Worm (Caenorhabditis elegans) whole organism, early embryonic: Measurements from ENCODE around the gene T07F8.1.

Experiments
- B0310.2 ChIP-seq: sonication (generic microtip); optimal IDR thresholded peaks from 2 replicates; lab custom pipeline; 2016; ENCODE audit warnings: mild to moderate bottlenecking, missing genetic modification characterization, missing compliant biosample characterization
- F13C5.2 ChIP-seq: sonication (generic microtip); optimal IDR thresholded peaks from 2 replicates; lab custom pipeline; 2017; ENCODE audit warnings: mild to moderate bottlenecking, missing genetic modification characterization, inconsistent platforms, missing compliant biosample characterization
- aly-1 ChIP-seq: sonication (generic microtip); optimal IDR thresholded peaks from 2 replicates; lab custom pipeline; 2016; ENCODE audit warnings: missing genetic modification characterization, missing compliant biosample characterization
- ama-1 ChIP-seq: fragments of 150-350 bp; optimal IDR thresholded peaks from 2 replicates; lab custom pipeline; 2014
- ceh-13 ChIP-seq: fragments of 200-800 bp; sonication (Bioruptor generic); optimal IDR thresholded peaks from 2 replicates; lab custom pipeline; 2018; ENCODE audit warnings: mild to moderate bottlenecking, missing genetic modification characterization, missing compliant biosample characterization
- ceh-36 ChIP-seq: sonication (generic microtip); optimal IDR thresholded peaks from 2 replicates; lab custom pipeline; 2016; ENCODE audit warnings: missing genetic modification characterization, inconsistent platforms, missing compliant biosample characterization
- ets-7 ChIP-seq: sonication (generic microtip); optimal IDR thresholded peaks from 2 replicates; lab custom pipeline; 2016; ENCODE audit warnings: missing genotype, missing genetic modification characterization, missing compliant biosample characterization
- flt-1 ChIP-seq: fragments of 200-800 bp; sonication (Bioruptor generic); IDR thresholded peaks from 2 replicates; pipeline ENCODE4 v1.3.6; 2022; ENCODE audit warnings: missing genetic modification characterization, missing compliant biosample characterization
- hmbx-1 ChIP-seq: sonication (generic microtip); optimal IDR thresholded peaks from 2 replicates; lab custom pipeline; 2016; ENCODE audit warnings: mild to moderate bottlenecking, missing genetic modification characterization, missing compliant biosample characterization
- hmg-4 ChIP-seq: fragments of 200-800 bp; sonication (Bioruptor generic); optimal IDR thresholded peaks from 2 replicates; lab custom pipeline; 2018; ENCODE audit warnings: mild to moderate bottlenecking, missing genetic modification characterization, missing compliant biosample characterization
- hnd-1 ChIP-seq: sonication (generic microtip); optimal IDR thresholded peaks from 2 replicates; lab custom pipeline; 2016; ENCODE audit warnings: missing genetic modification characterization, missing compliant biosample characterization
- pes-1 ChIP-seq: fragments of 200-800 bp; sonication (Bioruptor generic); IDR thresholded peaks from 2 replicates; pipeline ENCODE4 v1.3.6; 2022; ENCODE audit warnings: missing genetic modification reagents, missing genetic modification characterization, missing compliant biosample characterization
- scrt-1 ChIP-seq: fragments of 200-800 bp; sonication (Bioruptor generic); IDR thresholded peaks from 2 replicates; pipeline ENCODE4 v1.3.6; 2022; ENCODE audit warnings: missing genetic modification characterization, missing compliant biosample characterization
- sea-1 ChIP-seq: fragments of 200-800 bp; sonication (Bioruptor generic); conservative IDR thresholded peaks from 2 replicates; pipeline ENCODE4 v1.3.6; 2022; ENCODE audit warnings: missing genetic modification characterization, missing compliant biosample characterization
- tbx-11 ChIP-seq: fragments of 200-800 bp; sonication (Bioruptor generic); IDR thresholded peaks from 2 replicates; pipeline ENCODE4 v1.3.6; 2022; ENCODE audit warnings: missing genetic modification characterization, missing compliant biosample characterization
- tbx-37 ChIP-seq: fragments of 200-800 bp; sonication (Bioruptor generic); conservative IDR thresholded peaks from 2 replicates; pipeline ENCODE4 v1.3.6; 2022; ENCODE audit warnings: missing genetic modification reagents, missing genetic modification characterization, missing compliant biosample characterization
- tra-4 ChIP-seq: sonication (generic microtip); optimal IDR thresholded peaks from 2 replicates; lab custom pipeline; 2017; ENCODE audit warnings: missing genetic modification characterization, missing compliant biosample characterization

T07F8.1 gene

DNA sequence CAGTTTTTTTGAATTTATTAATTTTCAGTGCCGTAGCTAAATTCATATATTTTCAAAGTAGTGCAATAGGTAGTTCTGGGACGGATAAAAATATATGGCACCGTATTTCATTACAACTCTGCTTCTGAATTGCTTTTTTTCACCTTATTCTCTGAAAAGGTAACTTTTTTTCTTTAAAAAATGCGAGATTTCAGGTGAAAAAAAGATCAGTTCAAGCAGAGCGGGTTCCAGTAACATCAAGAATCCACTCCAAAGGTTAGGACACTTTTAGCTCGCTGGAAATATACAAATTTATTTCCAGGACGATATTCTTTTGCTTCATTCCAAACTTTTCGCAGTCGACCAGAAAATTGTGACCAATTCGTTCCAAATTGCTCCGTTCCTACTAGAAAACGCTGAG is at the start of gene T07F8.1:
TSS of gene T07F8.1 (plus strand) at position 301 of the 400 bp plus-strand sequence.
- TF ChIP-seq scrt-1 (no peak), hmg-4 (GFP tag; lab: Kevin White, UChicago) (no peak), F13C5.2 (tag; lab: Kevin White, UChicago) (no peak), ets-7 (no peak), tbx-11 (GFP tag; lab: Robert Waterston, UW) (no peak), ama-1 (lab: Kevin White, UChicago) (no peak), sea-1 (GFP tag; lab: Robert Waterston, UW) (no peak), hmbx-1 (tag; lab: Kevin White, UChicago) (no peak), pes-1 (no peak), tbx-37 (GFP tag; lab: Robert Waterston, UW) (no peak), B0310.2 (tag; lab: Kevin White, UChicago) (no peak), flt-1 (GFP tag; lab: Robert Waterston, UW) (no peak), tra-4 (tag; lab: Kevin White, UChicago) (no peak), ceh-36 (tag; lab: Kevin White, UChicago) (no peak), ceh-13 (no peak), hnd-1 (tag; lab: Kevin White, UChicago) (no peak), aly-1 (tag; lab: Kevin White, UChicago) (no peak)

DNA sequence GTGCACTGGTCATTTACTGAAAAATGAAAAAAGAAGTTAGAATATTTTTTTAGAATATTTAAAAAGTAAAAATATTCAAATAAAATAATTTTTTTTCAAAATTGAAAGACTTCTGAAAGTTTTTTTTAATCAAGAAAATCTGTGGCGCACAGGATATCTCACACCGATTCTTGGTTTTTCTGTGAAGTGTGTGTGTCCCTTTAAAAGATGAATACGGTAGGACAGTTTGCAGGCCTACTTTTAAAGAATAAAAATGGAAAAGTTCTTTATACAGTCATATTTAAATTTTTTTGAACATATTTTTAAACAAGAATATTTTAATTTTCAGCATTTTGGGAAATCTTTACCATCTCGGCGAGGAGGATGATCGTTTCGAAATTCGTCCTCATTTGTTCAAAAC is 49.6 kb upstream of the T07F8.1 start, which contains the start of gene mct-5:
TSS of gene mct-5 (minus strand) at position 16 of the 400 bp plus-strand sequence.
- no peak for TF ChIP-seq sea-1 (GFP tag; lab: Robert Waterston, UW)
- no peak for TF ChIP-seq tbx-37 (GFP tag; lab: Robert Waterston, UW)
- TF ChIP-seq pes-1, result no peak
- TF ChIP-seq F13C5.2 (tag; lab: Kevin White, UChicago), result no peak
- no peak for TF ChIP-seq tra-4 (tag; lab: Kevin White, UChicago)
- TF ChIP-seq ceh-13, result no peak
- TF ChIP-seq hmbx-1 (tag; lab: Kevin White, UChicago), result no peak
- no peak for TF ChIP-seq ama-1 (lab: Kevin White, UChicago)
- no peak for TF ChIP-seq aly-1 (tag; lab: Kevin White, UChicago)
- no peak for TF ChIP-seq ets-7
- TF ChIP-seq hmg-4 (GFP tag; lab: Kevin White, UChicago), result no peak
- TF ChIP-seq tbx-11 (GFP tag; lab: Robert Waterston, UW), result no peak
- no peak for TF ChIP-seq B0310.2 (tag; lab: Kevin White, UChicago)

DNA sequence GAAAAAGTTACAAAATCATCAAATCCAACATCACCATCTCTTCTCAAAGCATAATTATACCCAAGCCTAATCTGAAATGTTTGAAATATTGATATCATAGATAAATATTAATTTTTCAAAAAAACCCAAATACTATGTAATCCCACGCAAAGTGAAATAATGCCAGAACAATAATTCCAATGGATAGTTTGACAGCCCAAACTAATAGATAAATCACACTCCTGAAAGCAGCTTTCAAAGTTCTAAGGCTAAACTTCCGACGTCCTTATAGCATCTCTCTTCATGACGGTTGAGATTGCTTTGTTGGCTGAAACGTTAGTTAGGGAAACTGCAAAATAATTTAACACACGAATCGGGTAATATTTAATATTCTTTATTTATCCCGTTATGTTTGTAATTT is 49.0 kb upstream of the T07F8.1 start:
- TF ChIP-seq ets-7 (no peak), tbx-37 (GFP tag; lab: Robert Waterston, UW) (no peak), ceh-13 (no peak), scrt-1 (no peak), B0310.2 (tag; lab: Kevin White, UChicago) (no peak), hmg-4 (GFP tag; lab: Kevin White, UChicago) (no peak), tra-4 (tag; lab: Kevin White, UChicago) (no peak), hnd-1 (tag; lab: Kevin White, UChicago) (no peak)

DNA sequence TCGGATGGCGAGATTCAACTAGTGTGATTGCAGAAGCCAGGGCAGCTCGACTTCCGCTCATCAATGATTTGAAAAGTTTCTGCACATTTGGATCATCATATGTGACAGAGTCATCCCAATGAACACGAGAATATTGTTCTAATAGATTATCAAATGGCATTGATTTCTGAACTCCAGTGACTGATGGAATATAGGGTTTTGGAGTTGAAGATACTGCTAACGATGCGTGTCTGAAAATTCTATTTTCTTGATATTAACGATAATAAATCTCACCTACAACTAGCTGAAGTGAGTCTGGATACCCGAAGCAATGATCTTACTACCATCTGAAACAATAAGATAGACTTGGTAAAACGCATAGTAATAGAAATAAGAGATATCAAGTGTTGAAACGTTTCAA is 47.4 kb upstream of the T07F8.1 start, which contains the start of gene mmaa-1:
TSS of gene mmaa-1 (minus strand) at position 328 of the 400 bp plus-strand sequence.
- TF ChIP-seq pes-1, result no peak
- no peak for TF ChIP-seq F13C5.2 (tag; lab: Kevin White, UChicago)
- TF ChIP-seq sea-1 (GFP tag; lab: Robert Waterston, UW), result no peak
- TF ChIP-seq ceh-36 (tag; lab: Kevin White, UChicago), result no peak
- TF ChIP-seq aly-1 (tag; lab: Kevin White, UChicago), result no peak
- no peak for TF ChIP-seq tra-4 (tag; lab: Kevin White, UChicago)
- no peak for TF ChIP-seq tbx-11 (GFP tag; lab: Robert Waterston, UW)
- TF ChIP-seq ceh-13, result no peak
- TF ChIP-seq hmg-4 (GFP tag; lab: Kevin White, UChicago), result no peak
- TF ChIP-seq tbx-37 (GFP tag; lab: Robert Waterston, UW), result no peak
- no peak for TF ChIP-seq hmbx-1 (tag; lab: Kevin White, UChicago)
- no peak for TF ChIP-seq flt-1 (GFP tag; lab: Robert Waterston, UW)
- no peak for TF ChIP-seq ama-1 (lab: Kevin White, UChicago)
- TF ChIP-seq B0310.2 (tag; lab: Kevin White, UChicago), result no peak
- no peak for TF ChIP-seq scrt-1
- TF ChIP-seq hnd-1 (tag; lab: Kevin White, UChicago), result no peak

DNA sequence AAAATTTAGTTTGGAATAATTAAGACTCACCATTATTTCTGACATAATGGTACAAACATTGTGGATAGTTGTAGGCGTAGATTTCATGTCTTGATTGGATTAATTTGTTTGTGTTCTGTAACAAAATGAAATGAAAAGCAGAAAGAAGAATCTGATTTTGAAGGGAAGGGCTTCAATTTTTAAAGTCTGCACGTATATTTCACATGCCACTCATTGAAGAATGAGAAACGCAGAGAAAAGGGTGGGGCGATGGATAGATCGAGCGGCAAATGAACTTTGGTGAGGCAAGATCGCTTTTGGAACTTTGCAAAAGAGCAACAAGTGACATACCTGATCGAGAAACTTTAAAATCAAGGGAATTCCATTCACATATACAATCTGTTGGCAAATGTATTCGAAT is 45.9 kb upstream of the T07F8.1 start:
- no peak for TF ChIP-seq ets-7
- TF ChIP-seq hmg-4 (GFP tag; lab: Kevin White, UChicago), result no peak
- no peak for TF ChIP-seq aly-1 (tag; lab: Kevin White, UChicago)
- TF ChIP-seq pes-1, result no peak
- TF ChIP-seq scrt-1, result no peak
- no peak for TF ChIP-seq B0310.2 (tag; lab: Kevin White, UChicago)
- TF ChIP-seq hmbx-1 (tag; lab: Kevin White, UChicago), result no peak
- no peak for TF ChIP-seq F13C5.2 (tag; lab: Kevin White, UChicago)
- no peak for TF ChIP-seq hnd-1 (tag; lab: Kevin White, UChicago)
- no peak for TF ChIP-seq tra-4 (tag; lab: Kevin White, UChicago)
- no peak for TF ChIP-seq ceh-36 (tag; lab: Kevin White, UChicago)
- TF ChIP-seq tbx-37 (GFP tag; lab: Robert Waterston, UW), result no peak
- TF ChIP-seq flt-1 (GFP tag; lab: Robert Waterston, UW), result no peak
- TF ChIP-seq tbx-11 (GFP tag; lab: Robert Waterston, UW), result no peak
- TF ChIP-seq ceh-13, result no peak
- TF ChIP-seq ama-1 (lab: Kevin White, UChicago), result no peak
- TF ChIP-seq sea-1 (GFP tag; lab: Robert Waterston, UW), result no peak

DNA sequence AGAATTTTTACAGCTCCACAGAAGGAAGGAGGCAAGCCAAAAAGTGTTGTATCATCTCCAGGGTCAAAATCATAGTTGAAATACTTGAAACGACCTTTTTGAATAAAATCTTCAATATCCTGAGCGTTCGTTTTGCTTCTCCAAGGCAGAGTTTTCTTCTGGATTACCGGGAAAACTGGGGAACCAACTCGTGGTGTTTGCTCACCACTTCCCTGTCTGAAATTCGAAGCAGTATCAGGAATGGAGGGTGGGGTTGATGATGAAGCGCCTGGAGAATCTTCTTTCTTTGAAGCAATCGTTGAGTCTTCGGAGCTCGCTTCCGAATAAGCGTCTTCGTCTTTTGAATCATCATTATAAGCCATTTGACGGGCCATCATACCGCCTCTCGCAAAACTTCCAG is 45.1 kb upstream of the T07F8.1 start:
- TF ChIP-seq ets-7 (no peak), flt-1 (GFP tag; lab: Robert Waterston, UW) (no peak), ama-1 (lab: Kevin White, UChicago) (no peak), F13C5.2 (tag; lab: Kevin White, UChicago) (no peak), sea-1 (GFP tag; lab: Robert Waterston, UW) (no peak), pes-1 (no peak), hmbx-1 (tag; lab: Kevin White, UChicago) (no peak), ceh-36 (tag; lab: Kevin White, UChicago) (no peak), tra-4 (tag; lab: Kevin White, UChicago) (no peak), tbx-37 (GFP tag; lab: Robert Waterston, UW) (no peak), scrt-1 (no peak), hnd-1 (tag; lab: Kevin White, UChicago) (no peak), B0310.2 (tag; lab: Kevin White, UChicago) (no peak), aly-1 (tag; lab: Kevin White, UChicago) (no peak), hmg-4 (GFP tag; lab: Kevin White, UChicago) (no peak), ceh-13 (no peak), tbx-11 (GFP tag; lab: Robert Waterston, UW) (no peak)
